Fruit fly (Drosophila melanogaster): Measurements from ENCODE around the gene CG14339.

DNA sequence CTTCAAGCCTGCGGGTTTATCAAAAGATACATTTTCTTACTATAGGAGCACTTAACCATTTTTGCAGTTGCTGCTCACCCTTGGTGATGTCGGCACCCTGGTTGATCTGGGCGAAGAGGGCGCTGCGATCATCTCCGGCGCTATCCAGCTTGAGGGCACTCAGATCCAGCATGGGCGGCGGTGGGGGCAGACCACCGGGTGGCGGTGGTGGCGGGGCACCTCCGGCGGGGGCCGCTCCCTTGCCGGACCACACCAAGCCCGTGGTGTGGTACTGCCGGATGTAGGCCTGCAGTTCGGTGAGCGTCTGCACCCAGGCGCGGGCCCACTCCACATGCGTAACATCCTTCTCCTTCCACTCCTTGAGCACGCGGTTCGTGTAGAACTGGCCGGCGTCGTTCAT is 44.4 kb downstream of the CG14339 start:
- no peak for TF ChIP-seq CG6854 (GFP tag; optimal IDR thresholded peaks at IDR 0.05)
- no peak for TF ChIP-seq Eip75B (GFP tag; optimal IDR thresholded peaks at IDR 0.05)
- no peak for TF ChIP-seq CG10669 (GFP tag; optimal IDR thresholded peaks at IDR 0.05)
- no peak for TF ChIP-seq Hr39 (GFP tag; optimal IDR thresholded peaks at IDR 0.05)
- no peak for TF ChIP-seq Gug (GFP tag; IDR thresholded peaks at IDR 0.05)

All from whole organism, prepupa.